Fruit fly (Drosophila melanogaster) whole organism, embryonic: ENCODE results near the gene ich.
A peak's percentile ranks its signal among the peaks of the same experiment; 100 is the strongest.

Experiments
- B-H2 ChIP-seq: fragments of 200-800 bp; sonication (Bioruptor generic); optimal IDR thresholded peaks from 2 replicates; lab custom pipeline; 2018; ENCODE audit warnings: missing biosample characterization, mild to moderate bottlenecking, missing genetic modification characterization
- BtbVII ChIP-seq: fragments of 200-800 bp; sonication (Bioruptor generic); optimal IDR thresholded peaks from 3 replicates; lab custom pipeline; 2017; ENCODE audit warnings: missing biosample characterization, mild to moderate bottlenecking, missing genetic modification characterization
- CG11504 ChIP-seq: fragments of 200-800 bp; sonication (Bioruptor generic); optimal IDR thresholded peaks from 3 replicates; lab custom pipeline; 2019; ENCODE audit warnings: missing biosample characterization, mild to moderate bottlenecking, missing genetic modification characterization, moderate library complexity
- CG1233 ChIP-seq: fragments of 200-800 bp; sonication (Bioruptor generic); optimal IDR thresholded peaks from 4 replicates; lab custom pipeline; 2018; ENCODE audit warnings: missing biosample characterization, mild to moderate bottlenecking, missing genetic modification characterization
- CG14667 ChIP-seq: fragments of 200-800 bp; sonication (Bioruptor generic); IDR thresholded peaks from 2 replicates; pipeline ENCODE4 v1.3.6; 2022; ENCODE audit warnings: missing biosample characterization, missing genetic modification characterization
- CG16779 ChIP-seq: fragments of 200-800 bp; sonication (Bioruptor generic); IDR thresholded peaks from 2 replicates; pipeline ENCODE4 v1.3.6; 2022; ENCODE audit warnings: missing biosample characterization, missing genetic modification characterization
- CG8478 ChIP-seq: fragments of >200 bp; optimal IDR thresholded peaks from 2 replicates; lab custom pipeline; 2018
- Sin3A ChIP-seq: fragments of >200 bp; optimal IDR thresholded peaks from 2 replicates; lab custom pipeline; 2018
- bowl ChIP-seq: fragments of 200-800 bp; sonication (Bioruptor generic); IDR thresholded peaks from 2 replicates; pipeline ENCODE4 v1.3.6; 2022; ENCODE audit warnings: missing biosample characterization, missing genetic modification characterization
- chinmo ChIP-seq: fragments of 200-800 bp; sonication (Bioruptor generic); IDR thresholded peaks from 4 replicates; pipeline ENCODE4 v1.3.6; 2022; ENCODE audit warnings: missing biosample characterization, missing genetic modification characterization; ENCODE audit not compliant: partially characterized antibody
- dysf ChIP-seq: fragments of 200-800 bp; sonication (Bioruptor generic); IDR thresholded peaks from 3 replicates; pipeline ENCODE4 v1.3.6; 2022; ENCODE audit warnings: missing biosample characterization, missing genetic modification characterization
- pnt ChIP-seq: fragments of 200-800 bp; sonication (Bioruptor generic); optimal IDR thresholded peaks from 3 replicates; lab custom pipeline; 2016; ENCODE audit warnings: missing biosample characterization, missing genetic modification characterization
- ttk ChIP-seq: fragments of 200-800 bp; sonication (Bioruptor generic); IDR thresholded peaks from 2 replicates; pipeline ENCODE4 v2.1.2; 2022; ENCODE audit warnings: missing biosample characterization, missing genetic modification characterization
- zen2 ChIP-seq: fragments of 200-800 bp; sonication (Bioruptor generic); IDR thresholded peaks from 3 replicates; pipeline ENCODE4 v1.3.6; 2022; ENCODE audit warnings: missing biosample characterization, missing genetic modification characterization; ENCODE audit not compliant: partially characterized antibody

dm6 chr3R:8954515-8955358, 8.1 kb downstream of the ich start:
- TF ChIP-seq bowl (GFP tag; lab: Robert Waterston, UW) (no peak), CG8478 (lab: Kevin White, UChicago) (no peak), B-H2 (GFP tag; lab: Kevin White, UChicago) (no peak), CG14667 (GFP tag; lab: Robert Waterston, UW) (no peak), dysf (GFP tag; lab: Robert Waterston, UW) (peak; percentile 34; the same call in 1 of the 3 replicates), CG11504 (tag; lab: Kevin White, UChicago) (no peak), BtbVII (GFP tag; lab: Kevin White, UChicago) (no peak), ttk (GFP tag; lab: Robert Waterston, UW) (peak; percentile 69), Sin3A (no peak), zen2 (GFP tag; lab: Robert Waterston, UW) (no peak), chinmo (GFP tag; lab: Robert Waterston, UW) (peak; percentile 76; the same call in 1 of the 4 replicates), pnt (GFP tag; lab: Kevin White, UChicago) (no peak), CG1233 (GFP tag; lab: Kevin White, UChicago) (no peak), CG16779 (no peak)
